Worm (Caenorhabditis elegans): Measurements from ENCODE around the gene F18E3.10.

DNA sequence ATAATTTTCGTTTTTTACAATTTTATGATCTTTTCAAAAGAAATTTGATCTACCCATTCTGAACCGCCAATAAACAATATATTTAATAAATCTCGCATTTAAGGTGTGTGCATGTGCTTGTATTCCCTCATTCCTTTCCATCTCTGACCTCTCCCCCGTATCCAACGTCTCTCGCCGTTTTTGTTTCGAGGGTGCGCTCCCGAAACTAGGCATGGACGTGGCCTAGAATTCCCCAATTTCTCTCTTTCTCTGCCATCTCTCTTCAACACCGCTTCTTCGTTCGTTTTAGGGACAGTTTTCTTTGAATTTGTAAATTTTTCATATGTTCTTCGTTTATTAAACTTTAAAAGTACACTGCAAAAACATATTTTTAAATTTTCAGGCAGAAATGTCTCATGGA, 41.3 kb upstream of the F18E3.10 start, which contains the start of gene F25E5.1:
- TF ChIP-seq ama-1 (optimal IDR thresholded peaks at IDR 0.05) = no peak
- peak; percentile 3 for TF ChIP-seq aly-1 (tag; optimal IDR thresholded peaks at IDR 0.05)
- no peak for TF ChIP-seq hnd-1 (tag; optimal IDR thresholded peaks at IDR 0.05)
- TF ChIP-seq flt-1 (GFP tag; IDR thresholded peaks at IDR 0.05) = no peak
- TF ChIP-seq tbx-11 (GFP tag; IDR thresholded peaks at IDR 0.05) = no peak
- peak; percentile 62; the same call in 1 of the 2 replicates for TF ChIP-seq tbx-37 (GFP tag; conservative IDR thresholded peaks at IDR 0.05)
- no peak for TF ChIP-seq ceh-13 (GFP tag; optimal IDR thresholded peaks at IDR 0.05)
- TF ChIP-seq F13C5.2 (tag; optimal IDR thresholded peaks at IDR 0.05) = peak; percentile 47
- TF ChIP-seq tra-4 (tag; optimal IDR thresholded peaks at IDR 0.05) = no peak
- TF ChIP-seq scrt-1 (GFP tag; IDR thresholded peaks at IDR 0.05) = no peak
- no peak for TF ChIP-seq B0310.2 (tag; optimal IDR thresholded peaks at IDR 0.05)
- TF ChIP-seq ceh-36 (tag; optimal IDR thresholded peaks at IDR 0.05) = no peak

Data from whole organism, early embryonic.